Worm (Caenorhabditis elegans): ENCODE measurements around the gene T22D1.17.

DNA sequence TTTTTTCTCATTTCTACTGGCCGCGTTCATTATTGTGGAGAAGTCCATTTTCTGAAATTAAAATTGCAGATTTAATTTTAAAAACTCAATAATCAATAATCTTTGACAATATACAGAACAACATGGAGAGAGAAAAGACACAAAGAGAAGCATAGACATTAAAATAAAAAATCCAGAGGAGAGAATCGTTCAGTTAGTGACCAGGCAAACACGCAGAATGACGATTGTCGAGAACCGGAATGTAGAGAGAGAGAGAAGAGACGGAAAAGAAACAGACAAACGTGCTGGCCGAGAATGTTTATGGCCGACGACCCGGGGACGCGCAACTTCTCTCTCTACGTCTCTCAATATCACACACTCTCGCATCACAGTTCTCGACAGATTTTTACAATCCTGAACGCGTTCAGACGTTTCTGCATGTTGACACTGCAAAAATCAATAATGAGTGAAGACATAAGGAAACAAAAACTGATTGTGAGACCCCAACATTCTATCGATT is 18.1 kb upstream of the T22D1.17 start, which contains the start of the genes T05A12.3 and T05A12.4:
- TF ChIP-seq hif-1 (tag; optimal IDR thresholded peaks at IDR 0.05) = no peak
- TF ChIP-seq Y105C5A.15 (GFP tag; IDR thresholded peaks at IDR 0.05) = no peak
- TF ChIP-seq dve-1 (tag; optimal IDR thresholded peaks at IDR 0.05; ENCODE audit: insufficient read depth) = no peak
- TF ChIP-seq ztf-11 (tag; optimal IDR thresholded peaks at IDR 0.05) = no peak
- no peak for TF ChIP-seq zip-11 (GFP tag; IDR thresholded peaks at IDR 0.05)
- no peak for TF ChIP-seq snpc-4 (tag; optimal IDR thresholded peaks at IDR 0.05)
- no peak for TF ChIP-seq spr-3 (GFP tag; optimal IDR thresholded peaks at IDR 0.05)
- TF ChIP-seq dpl-1 (GFP tag; optimal IDR thresholded peaks at IDR 0.05) = no peak
- no peak for TF ChIP-seq pqm-1 (tag; optimal IDR thresholded peaks at IDR 0.05)
- no peak for TF ChIP-seq mxl-2 (GFP tag; conservative IDR thresholded peaks at IDR 0.05)
- no peak for TF ChIP-seq lin-15B (tag; optimal IDR thresholded peaks at IDR 0.05)
- TF ChIP-seq nhr-237 (tag; optimal IDR thresholded peaks at IDR 0.05) = no peak
- TF ChIP-seq lin-13 (GFP tag; optimal IDR thresholded peaks at IDR 0.05) = no peak
- TF ChIP-seq skn-1 (tag; optimal IDR thresholded peaks at IDR 0.05) = no peak
